Worm (Caenorhabditis elegans) whole organism, mixed stage, embryonic: ENCODE results near the gene sre-46.

Source experiments
- M03D4.4 ChIP-seq: sonication (generic microtip); optimal IDR thresholded peaks from 2 replicates; lab custom pipeline; 2017; ENCODE audit warnings: mild to moderate bottlenecking, missing genetic modification characterization, missing compliant biosample characterization
- bed-3 ChIP-seq: fragments of 200-800 bp; sonication (Bioruptor generic); optimal IDR thresholded peaks from 3 replicates; lab custom pipeline; 2018; ENCODE audit warnings: mild to moderate bottlenecking, missing genetic modification characterization, moderate library complexity, missing compliant biosample characterization
- ceh-43 ChIP-seq: fragments of 200-800 bp; sonication (Bioruptor generic); optimal IDR thresholded peaks from 2 replicates; lab custom pipeline; 2018; ENCODE audit warnings: mild to moderate bottlenecking, missing genetic modification characterization, moderate library complexity, missing compliant biosample characterization
- ceh-83 ChIP-seq: fragments of 200-800 bp; sonication (Bioruptor generic); optimal IDR thresholded peaks from 2 replicates; lab custom pipeline; 2018; ENCODE audit warnings: mild to moderate bottlenecking, missing genetic modification characterization, missing compliant biosample characterization
- drap-1 ChIP-seq: fragments of 200-800 bp; sonication (Bioruptor generic); optimal IDR thresholded peaks from 3 replicates; lab custom pipeline; 2018; ENCODE audit warnings: mild to moderate bottlenecking, missing genetic modification characterization, missing compliant biosample characterization
- elt-1 ChIP-seq: sonication (generic microtip); optimal IDR thresholded peaks from 2 replicates; lab custom pipeline; 2017; ENCODE audit warnings: missing genetic modification characterization, mild to moderate bottlenecking, missing compliant biosample characterization, antibody characterized with exemption, moderate library complexity, borderline replicate concordance; ENCODE audit not compliant: insufficient read depth
- elt-3 ChIP-seq: fragments of 150-350 bp; optimal IDR thresholded peaks from 2 replicates; lab custom pipeline; 2014; ENCODE audit warnings: missing biosample characterization, missing genetic modification characterization
- hlh-1 ChIP-seq: fragments of 150-350 bp; optimal IDR thresholded peaks from 2 replicates; lab custom pipeline; 2014; ENCODE audit warnings: missing biosample characterization, missing genetic modification reagents, missing genetic modification characterization
- lin-32 ChIP-seq: fragments of 200-800 bp; sonication (Bioruptor generic); optimal IDR thresholded peaks from 2 replicates; lab custom pipeline; 2018; ENCODE audit warnings: mild to moderate bottlenecking, missing genetic modification characterization, missing compliant biosample characterization
- mab-5 ChIP-seq: fragments of 150-350 bp; optimal IDR thresholded peaks from 2 replicates; lab custom pipeline; 2014; ENCODE audit warnings: missing biosample characterization, missing genetic modification characterization
- nhr-12 ChIP-seq: fragments of 150-350 bp; optimal IDR thresholded peaks from 2 replicates; lab custom pipeline; 2014; ENCODE audit warnings: missing biosample characterization, missing genetic modification characterization
- nhr-2 ChIP-seq: fragments of 150-350 bp; optimal IDR thresholded peaks from 2 replicates; lab custom pipeline; 2014; ENCODE audit warnings: missing biosample characterization, missing genetic modification characterization
- nhr-237 ChIP-seq: fragments of 150-350 bp; optimal IDR thresholded peaks from 2 replicates; lab custom pipeline; 2014; ENCODE audit warnings: missing biosample characterization, missing genetic modification characterization
- nhr-28 ChIP-seq: fragments of 150-350 bp; optimal IDR thresholded peaks from 2 replicates; lab custom pipeline; 2014; ENCODE audit warnings: missing biosample characterization, missing genetic modification characterization
- nhr-76 ChIP-seq: sonication (generic microtip); optimal IDR thresholded peaks from 2 replicates; lab custom pipeline; 2017; ENCODE audit warnings: missing biosample characterization, missing genetic modification characterization
- sem-2 ChIP-seq: fragments of 200-800 bp; sonication (Bioruptor generic); optimal IDR thresholded peaks from 2 replicates; lab custom pipeline; 2018; ENCODE audit warnings: mild to moderate bottlenecking, missing genetic modification characterization, missing compliant biosample characterization
- snpc-4 ChIP-seq: fragments of 150-350 bp; optimal IDR thresholded peaks from 2 replicates; lab custom pipeline; 2014; ENCODE audit warnings: missing biosample characterization, missing genetic modification characterization
- sptf-1 ChIP-seq: sonication (generic microtip); optimal IDR thresholded peaks from 2 replicates; lab custom pipeline; 2017; ENCODE audit warnings: mild to moderate bottlenecking, missing genetic modification characterization, moderate library complexity, missing compliant biosample characterization
- tbx-8 ChIP-seq: fragments of 200-800 bp; sonication (Bioruptor generic); optimal IDR thresholded peaks from 2 replicates; lab custom pipeline; 2018; ENCODE audit warnings: mild to moderate bottlenecking, missing genetic modification characterization, moderate library complexity, missing compliant biosample characterization
- unc-120 ChIP-seq: sonication (generic microtip); optimal IDR thresholded peaks from 2 replicates; lab custom pipeline; 2017; ENCODE audit warnings: missing genetic modification characterization, missing compliant biosample characterization; ENCODE audit not compliant: poor library complexity, severe bottlenecking
- unc-39 ChIP-seq: fragments of 150-350 bp; optimal IDR thresholded peaks from 2 replicates; lab custom pipeline; 2014; ENCODE audit warnings: missing biosample characterization, missing genetic modification characterization
- zip-8 ChIP-seq: fragments of 150-350 bp; optimal IDR thresholded peaks from 2 replicates; lab custom pipeline; 2014; ENCODE audit warnings: missing biosample characterization, missing genetic modification characterization
- ztf-11 ChIP-seq: fragments of 150-350 bp; optimal IDR thresholded peaks from 2 replicates; lab custom pipeline; 2014; ENCODE audit warnings: missing biosample characterization, missing genetic modification characterization

Gene sre-46

ce11 chrII:13670707-13671295 lies 50.3 kb downstream of the sre-46 start:
- TF ChIP-seq drap-1 (GFP tag; lab: Kevin White, UChicago): no peak
- TF ChIP-seq tbx-8 (GFP tag; lab: Kevin White, UChicago): no peak
- TF ChIP-seq M03D4.4 (tag; lab: Kevin White, UChicago): no peak
- no peak for TF ChIP-seq nhr-2 (tag; lab: Kevin White, UChicago)
- TF ChIP-seq mab-5: no peak
- no peak for TF ChIP-seq unc-39 (tag; lab: Kevin White, UChicago)
- no peak for TF ChIP-seq snpc-4
- TF ChIP-seq nhr-12 (tag; lab: Kevin White, UChicago): no peak
- no peak for TF ChIP-seq ceh-43 (GFP tag; lab: Kevin White, UChicago)
- TF ChIP-seq elt-1 (tag; lab: Kevin White, UChicago): no peak
- no peak for TF ChIP-seq bed-3 (GFP tag; lab: Kevin White, UChicago)
- no peak for TF ChIP-seq ceh-83 (GFP tag; lab: Kevin White, UChicago)
- TF ChIP-seq unc-120 (tag; lab: Kevin White, UChicago): no peak
- TF ChIP-seq hlh-1 (tag; lab: Kevin White, UChicago): no peak
- TF ChIP-seq nhr-76 (tag; lab: Kevin White, UChicago): no peak
- TF ChIP-seq elt-3: no peak
- TF ChIP-seq nhr-237 (tag; lab: Kevin White, UChicago): no peak
- no peak for TF ChIP-seq zip-8
- no peak for TF ChIP-seq sptf-1 (tag; lab: Kevin White, UChicago)
- no peak for TF ChIP-seq nhr-28 (tag; lab: Kevin White, UChicago)

- no peak for TF ChIP-seq nhr-12 (tag; lab: Kevin White, UChicago)
- no peak for TF ChIP-seq sem-2 (GFP tag; lab: Kevin White, UChicago)
- no peak for TF ChIP-seq ceh-43 (GFP tag; lab: Kevin White, UChicago)
- no peak for TF ChIP-seq elt-1 (tag; lab: Kevin White, UChicago)
- no peak for TF ChIP-seq lin-32 (GFP tag; lab: Kevin White, UChicago)
- no peak for TF ChIP-seq unc-120 (tag; lab: Kevin White, UChicago)
- no peak for TF ChIP-seq ztf-11
Measured at ce11 chrII:13668844-13669441, 52.2 kb downstream of the sre-46 start, which contains the start of gene C31C9.7. TSS of gene C31C9.7 (plus strand) at chrII:13669104.
